Worm (Caenorhabditis elegans) whole organism, late embryonic: ENCODE data around the gene grl-4.

ENCODE experiments used
- dve-1 ChIP-seq: sonication (generic microtip); optimal IDR thresholded peaks from 2 replicates; lab custom pipeline; 2017; ENCODE audit warnings: antibody characterized with exemption, mild to moderate bottlenecking, missing genetic modification characterization, missing compliant biosample characterization
- nhr-11 ChIP-seq: fragments of 150-350 bp; optimal IDR thresholded peaks from 2 replicates; lab custom pipeline; 2014; ENCODE audit warnings: missing biosample characterization, missing genetic modification characterization
- pha-4 ChIP-seq: fragments of 150-350 bp; optimal IDR thresholded peaks from 2 replicates; lab custom pipeline; 2018; ENCODE audit warnings: missing biosample characterization, missing genetic modification reagents, missing genetic modification characterization
- rnt-1 ChIP-seq: sonication (generic microtip); optimal IDR thresholded peaks from 2 replicates; lab custom pipeline; 2016; ENCODE audit warnings: missing genetic modification characterization, missing compliant biosample characterization

ce11 chrIV:7323904-7324303, 13.3 kb upstream of the grl-4 start:
- TF ChIP-seq rnt-1 (tag; lab: Kevin White, UChicago) = no peak
- no peak for TF ChIP-seq dve-1 (tag; lab: Kevin White, UChicago)
- no peak for TF ChIP-seq pha-4 (tag; lab: Kevin White, UChicago)
- TF ChIP-seq nhr-11 (tag; lab: Kevin White, UChicago) = no peak
